Fruit fly (Drosophila melanogaster): ENCODE results near the gene Trissin.

Gene Trissin

dm6 chr3R:15473360-15473938 is 11.7 kb downstream of the Trissin start:
- TF ChIP-seq CG8478 (optimal IDR thresholded peaks at IDR 0.05): no peak
- no peak for TF ChIP-seq CTCF (optimal IDR thresholded peaks at IDR 0.05)

dm6 chr3R:15472753-15473212 is 12.4 kb downstream of the Trissin start:
- no peak for TF ChIP-seq CTCF (optimal IDR thresholded peaks at IDR 0.05)
- TF ChIP-seq CG8478 (optimal IDR thresholded peaks at IDR 0.05): no peak

DNA sequence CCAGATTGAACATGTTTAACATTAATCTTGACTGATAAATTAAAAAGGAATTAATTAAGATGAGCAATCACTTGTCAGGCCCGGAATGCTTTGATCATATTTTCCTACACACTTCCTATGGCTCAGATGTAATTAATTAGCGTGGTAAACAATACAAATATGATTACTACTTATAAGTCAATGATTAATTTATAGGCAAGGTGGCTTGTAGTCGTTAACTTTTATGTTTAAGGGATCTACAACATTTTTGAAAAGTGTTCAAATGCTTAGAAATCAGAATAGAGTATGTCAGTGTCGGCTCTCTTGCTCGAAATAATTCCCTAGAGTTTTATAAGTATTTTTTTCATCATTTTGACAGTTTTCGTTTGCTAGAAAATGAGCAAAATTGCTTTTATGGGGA is 13.5 kb downstream of the Trissin start:
- no peak for TF ChIP-seq CG8478 (optimal IDR thresholded peaks at IDR 0.05)
- TF ChIP-seq CTCF (optimal IDR thresholded peaks at IDR 0.05): no peak

dm6 chr3R:15467991-15468764 is 17.0 kb downstream of the Trissin start:
- TF ChIP-seq CTCF (optimal IDR thresholded peaks at IDR 0.05) (peak; percentile 45 to 63), CG8478 (optimal IDR thresholded peaks at IDR 0.05) (no peak)

- TF ChIP-seq CTCF (optimal IDR thresholded peaks at IDR 0.05) (no peak), CG8478 (optimal IDR thresholded peaks at IDR 0.05) (no peak)
Measured at dm6 chr3R:15463172-15463571, 22.0 kb downstream of the Trissin start.

- no peak for TF ChIP-seq CTCF (optimal IDR thresholded peaks at IDR 0.05)
Measured at dm6 chr3R:15458186-15458715, 26.9 kb downstream of the Trissin start.

DNA sequence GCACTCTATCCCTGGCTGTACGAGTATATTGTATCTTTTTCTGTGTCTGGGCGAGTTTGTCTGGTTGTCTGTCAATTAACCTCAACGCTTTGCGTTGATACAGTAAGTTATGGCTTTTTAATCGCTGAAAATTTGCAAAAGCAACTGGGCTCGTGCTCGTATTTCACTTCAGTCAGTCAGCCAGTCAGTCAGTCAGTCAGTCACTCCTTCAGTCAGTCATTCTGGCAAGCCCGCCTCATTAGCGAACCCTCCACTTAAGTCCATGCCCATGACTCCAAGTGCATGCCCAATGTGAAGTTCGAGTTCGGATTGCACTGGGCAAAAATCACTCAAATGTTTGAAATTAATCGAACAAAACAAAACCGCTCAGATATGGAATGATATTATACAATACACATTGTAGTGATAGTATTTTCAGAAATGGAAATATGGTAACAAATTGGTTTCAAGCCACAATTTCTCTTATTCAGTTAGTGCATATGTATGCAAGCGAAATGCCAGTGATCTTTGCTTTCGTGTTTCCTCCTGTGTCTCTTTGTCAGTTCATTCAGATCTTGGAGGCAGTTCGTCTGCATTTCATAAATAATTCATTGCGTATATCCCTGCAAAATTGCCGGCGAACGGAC is 27.7 kb downstream of the Trissin start:
- TF ChIP-seq CG8478 (optimal IDR thresholded peaks at IDR 0.05): no peak
- no peak for TF ChIP-seq CTCF (optimal IDR thresholded peaks at IDR 0.05)

- no peak for TF ChIP-seq CG8478 (optimal IDR thresholded peaks at IDR 0.05)
Measured at dm6 chr3R:15451344-15452107, 33.7 kb downstream of the Trissin start.

dm6 chr3R:15448657-15449056 is 36.5 kb downstream of the Trissin start:
- TF ChIP-seq CG8478 (optimal IDR thresholded peaks at IDR 0.05): no peak
- TF ChIP-seq CTCF (optimal IDR thresholded peaks at IDR 0.05): no peak

DNA sequence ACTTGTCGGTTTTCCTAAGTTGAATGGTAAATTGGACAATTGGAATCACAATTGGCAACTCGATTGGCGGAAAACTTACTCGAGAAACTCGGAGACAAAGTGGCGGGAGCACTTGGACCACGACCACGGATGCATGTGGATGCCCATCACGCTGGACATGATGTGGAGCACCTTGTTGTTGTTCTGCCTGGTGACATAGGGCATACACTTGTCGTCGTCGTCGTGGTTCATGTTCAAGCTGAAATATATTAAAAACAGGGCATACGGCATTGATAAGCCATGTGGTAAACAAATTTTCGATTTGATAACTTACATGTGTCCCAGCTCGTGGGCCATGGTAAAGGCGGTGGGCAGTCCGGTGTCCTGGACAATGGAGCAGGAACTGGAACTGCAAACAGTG is 37.4 kb downstream of the Trissin start:
- no peak for TF ChIP-seq CG8478 (optimal IDR thresholded peaks at IDR 0.05)
- no peak for TF ChIP-seq CTCF (optimal IDR thresholded peaks at IDR 0.05)

- TF ChIP-seq CTCF (optimal IDR thresholded peaks at IDR 0.05) (no peak), CG8478 (optimal IDR thresholded peaks at IDR 0.05) (no peak)
Measured at dm6 chr3R:15446149-15446548, 39.0 kb downstream of the Trissin start.

dm6 chr3R:15439669-15440068 is 45.5 kb downstream of the Trissin start, which contains the start of gene Act88F:
Gene Act88F (plus strand): TSS chr3R:15439969.
- TF ChIP-seq CTCF (optimal IDR thresholded peaks at IDR 0.05) (no peak), CG8478 (optimal IDR thresholded peaks at IDR 0.05) (no peak)

- no peak for TF ChIP-seq CG8478 (optimal IDR thresholded peaks at IDR 0.05)
- peak; percentile 93 to 96 for TF ChIP-seq CTCF (optimal IDR thresholded peaks at IDR 0.05)
Measured at dm6 chr3R:15437458-15438414, 47.5 kb downstream of the Trissin start.

DNA sequence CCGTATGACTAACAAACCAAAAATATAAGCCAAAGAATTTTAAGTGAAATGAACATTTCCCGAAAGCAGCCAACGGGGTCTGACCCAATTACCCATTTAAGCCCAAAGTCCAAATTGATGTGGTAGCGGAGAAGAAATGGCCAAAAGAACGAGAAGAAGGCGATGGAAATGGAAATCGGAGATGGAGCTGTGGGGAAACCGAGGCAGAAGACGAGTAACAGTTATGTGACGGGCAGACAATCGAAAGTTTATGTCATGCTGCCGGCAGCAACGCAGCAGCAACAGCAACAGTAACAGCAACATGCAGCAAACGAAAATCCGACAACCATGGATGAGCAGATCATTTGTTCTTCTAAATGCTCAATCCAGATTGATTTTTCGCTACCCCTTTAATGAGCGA is 48.4 kb downstream of the Trissin start:
- no peak for TF ChIP-seq CTCF (optimal IDR thresholded peaks at IDR 0.05)
- no peak for TF ChIP-seq CG8478 (optimal IDR thresholded peaks at IDR 0.05)

All from S2 (cell line).